Worm (Caenorhabditis elegans) whole organism, late embryonic: Measurements from ENCODE around the gene Y39F10A.1.

Experiments
- K02D7.2 ChIP-seq: sonication (generic microtip); optimal IDR thresholded peaks from 2 replicates; lab custom pipeline; 2017; ENCODE audit warnings: mild to moderate bottlenecking, missing genetic modification characterization, missing compliant biosample characterization
- K09A11.1 ChIP-seq: sonication (generic microtip); optimal IDR thresholded peaks from 2 replicates; lab custom pipeline; 2017; ENCODE audit warnings: antibody characterized with exemption, mild to moderate bottlenecking, missing genetic modification characterization, missing compliant biosample characterization; ENCODE audit not compliant: insufficient read depth
- T23F11.4 ChIP-seq: fragments of 200-800 bp; sonication (Bioruptor generic); optimal IDR thresholded peaks from 2 replicates; lab custom pipeline; 2018; ENCODE audit warnings: mild to moderate bottlenecking, missing genetic modification characterization, missing compliant biosample characterization
- ama-1 ChIP-seq: fragments of 150-350 bp; optimal IDR thresholded peaks from 2 replicates; lab custom pipeline; 2014
- ceh-14 ChIP-seq: sonication (generic microtip); optimal IDR thresholded peaks from 2 replicates; lab custom pipeline; 2016; ENCODE audit warnings: missing genotype, missing genetic modification characterization, missing compliant biosample characterization
- ceh-18 ChIP-seq: sonication (generic microtip); optimal IDR thresholded peaks from 2 replicates; lab custom pipeline; 2016; ENCODE audit warnings: missing genetic modification characterization, missing compliant biosample characterization
- ceh-22 ChIP-seq: sonication (generic microtip); optimal IDR thresholded peaks from 2 replicates; lab custom pipeline; 2017; ENCODE audit warnings: missing biosample characterization, missing genetic modification characterization
- ceh-30 ChIP-seq: fragments of 150-350 bp; optimal IDR thresholded peaks from 2 replicates; lab custom pipeline; 2014; ENCODE audit warnings: missing biosample characterization, missing genetic modification characterization
- ceh-31 ChIP-seq: sonication (generic microtip); optimal IDR thresholded peaks from 2 replicates; lab custom pipeline; 2016; ENCODE audit warnings: missing genetic modification characterization, missing compliant biosample characterization
- ceh-34 ChIP-seq: sonication (generic microtip); optimal IDR thresholded peaks from 2 replicates; lab custom pipeline; 2016; ENCODE audit warnings: mild to moderate bottlenecking, missing genetic modification characterization, missing compliant biosample characterization
- ceh-6 ChIP-seq: fragments of 200-800 bp; sonication (Bioruptor generic); optimal IDR thresholded peaks from 2 replicates; lab custom pipeline; 2018; ENCODE audit warnings: mild to moderate bottlenecking, missing genetic modification characterization, missing compliant biosample characterization
- dmd-4 ChIP-seq: sonication (generic microtip); optimal IDR thresholded peaks from 2 replicates; lab custom pipeline; 2016; ENCODE audit warnings: borderline replicate concordance, missing genetic modification characterization, missing compliant biosample characterization
- dve-1 ChIP-seq: sonication (generic microtip); optimal IDR thresholded peaks from 2 replicates; lab custom pipeline; 2017; ENCODE audit warnings: antibody characterized with exemption, mild to moderate bottlenecking, missing genetic modification characterization, missing compliant biosample characterization
- elt-4 ChIP-seq: sonication (generic microtip); optimal IDR thresholded peaks from 2 replicates; lab custom pipeline; 2016; ENCODE audit warnings: missing genetic modification characterization, missing compliant biosample characterization
- ets-4 ChIP-seq: sonication (generic microtip); optimal IDR thresholded peaks from 2 replicates; lab custom pipeline; 2016; ENCODE audit warnings: missing genetic modification characterization, missing compliant biosample characterization
- fax-1 ChIP-seq: sonication (generic microtip); optimal IDR thresholded peaks from 2 replicates; lab custom pipeline; 2016; ENCODE audit warnings: missing genotype, missing genetic modification characterization, missing compliant biosample characterization
- fkh-6 ChIP-seq: sonication (generic microtip); optimal IDR thresholded peaks from 2 replicates; lab custom pipeline; 2016; ENCODE audit warnings: missing genetic modification characterization, missing compliant biosample characterization
- lin-11 ChIP-seq: fragments of 200-800 bp; sonication (Bioruptor generic); optimal IDR thresholded peaks from 2 replicates; lab custom pipeline; 2018; ENCODE audit warnings: mild to moderate bottlenecking, missing genetic modification characterization, missing compliant biosample characterization
- nfya-1 ChIP-seq: sonication (generic microtip); optimal IDR thresholded peaks from 2 replicates; lab custom pipeline; 2017; ENCODE audit warnings: missing genetic modification characterization, mild to moderate bottlenecking, missing compliant biosample characterization, antibody characterized with exemption, moderate library complexity
- npax-4 ChIP-seq: sonication (generic microtip); optimal IDR thresholded peaks from 2 replicates; lab custom pipeline; 2016; ENCODE audit warnings: missing genetic modification characterization, missing compliant biosample characterization
- pax-1 ChIP-seq: fragments of 150-350 bp; optimal IDR thresholded peaks from 2 replicates; lab custom pipeline; 2014; ENCODE audit warnings: missing biosample characterization, missing genetic modification characterization
- pha-2 ChIP-seq: sonication (generic microtip); optimal IDR thresholded peaks from 2 replicates; lab custom pipeline; 2017; ENCODE audit warnings: mild to moderate bottlenecking, missing genetic modification characterization, missing compliant biosample characterization
- pha-4 ChIP-seq: fragments of 150-350 bp; optimal IDR thresholded peaks from 2 replicates; lab custom pipeline; 2018; ENCODE audit warnings: missing biosample characterization, missing genetic modification reagents, missing genetic modification characterization
- pqm-1 ChIP-seq: sonication (generic microtip); optimal IDR thresholded peaks from 2 replicates; lab custom pipeline; 2016; ENCODE audit warnings: missing genetic modification characterization, missing compliant biosample characterization
- ref-2 ChIP-seq: sonication (generic microtip); optimal IDR thresholded peaks from 2 replicates; lab custom pipeline; 2016; ENCODE audit warnings: missing genetic modification characterization, missing compliant biosample characterization
- rnt-1 ChIP-seq: sonication (generic microtip); optimal IDR thresholded peaks from 2 replicates; lab custom pipeline; 2016; ENCODE audit warnings: missing genetic modification characterization, missing compliant biosample characterization
- sdc-2 ChIP-seq: sonication (generic microtip); optimal IDR thresholded peaks from 2 replicates; lab custom pipeline; 2016; ENCODE audit warnings: missing genotype, missing genetic modification characterization, missing compliant biosample characterization
- tbx-7 ChIP-seq: sonication (generic microtip); optimal IDR thresholded peaks from 2 replicates; lab custom pipeline; 2016; ENCODE audit warnings: missing genotype, missing genetic modification characterization, missing compliant biosample characterization
- ttx-3 ChIP-seq: sonication (generic microtip); optimal IDR thresholded peaks from 2 replicates; lab custom pipeline; 2016; ENCODE audit warnings: missing genetic modification reagents, missing genetic modification characterization, missing compliant biosample characterization
- unc-42 ChIP-seq: sonication (generic microtip); optimal IDR thresholded peaks from 2 replicates; lab custom pipeline; 2016; ENCODE audit warnings: missing genotype, missing genetic modification characterization, missing compliant biosample characterization
- zip-5 ChIP-seq: sonication (generic microtip); optimal IDR thresholded peaks from 2 replicates; lab custom pipeline; 2016; ENCODE audit warnings: missing genetic modification characterization, missing compliant biosample characterization
- ztf-16 ChIP-seq: sonication (generic microtip); optimal IDR thresholded peaks from 2 replicates; lab custom pipeline; 2017; ENCODE audit warnings: missing genetic modification characterization, missing compliant biosample characterization

Gene Y39F10A.1

DNA sequence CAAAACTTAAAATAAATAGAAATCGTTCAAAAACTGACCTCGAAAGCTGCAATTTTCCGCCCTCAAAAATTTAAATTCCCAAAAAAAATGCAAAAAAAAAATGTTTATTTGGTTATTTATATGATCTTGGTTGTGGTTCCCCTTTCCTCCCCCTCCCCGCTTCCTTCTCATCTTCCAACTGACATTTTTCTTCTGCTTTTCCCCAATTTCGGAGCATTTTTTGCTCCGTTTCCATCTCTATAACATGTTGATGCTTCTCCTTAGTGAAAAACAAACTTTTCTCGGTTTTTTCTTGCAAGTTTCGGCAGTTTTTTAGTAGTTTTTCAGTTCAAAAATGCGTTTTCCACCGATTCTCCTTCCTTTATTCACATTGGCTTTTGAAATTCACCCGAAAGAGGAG, at the start of gene Y39F10A.1:
Gene Y39F10A.1 (plus strand): TSS at position 301 of the 400 bp plus-strand sequence.
- TF ChIP-seq ceh-31 (tag; lab: Kevin White, UChicago) (no peak), ceh-22 (tag; lab: Kevin White, UChicago) (no peak), rnt-1 (tag; lab: Kevin White, UChicago) (no peak)
- TF ChIP-seq, all 69 proteins: peak for 0

DNA sequence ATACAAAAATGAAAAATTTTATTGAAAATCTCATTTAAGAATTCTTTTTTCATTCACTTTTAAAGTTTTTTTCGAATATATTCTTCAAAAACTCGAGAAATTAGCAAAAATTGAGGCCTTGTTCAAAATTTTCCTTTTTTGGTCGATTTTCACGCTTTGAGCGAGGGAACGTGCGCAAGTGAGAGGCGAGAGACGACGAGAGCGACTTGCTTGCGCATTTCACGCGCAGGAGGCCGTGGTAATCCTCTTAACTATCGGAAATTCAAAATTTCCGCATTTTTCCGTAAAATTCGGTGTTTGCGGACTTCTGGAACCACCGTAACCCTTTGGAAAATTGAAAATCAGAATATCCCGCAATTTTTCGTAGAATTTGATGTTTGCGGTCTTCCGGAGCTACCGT, 45.2 kb upstream of the Y39F10A.1 start:
- TF ChIP-seq nfya-1 (tag; lab: Kevin White, UChicago) (no peak), ama-1 (lab: Kevin White, UChicago) (no peak), dve-1 (no peak), pha-2 (no peak), npax-4 (no peak), ceh-34 (no peak), pha-4 (tag; lab: Kevin White, UChicago) (no peak), ttx-3 (tag; lab: Kevin White, UChicago) (no peak), lin-11 (tag; lab: Kevin White, UChicago) (no peak), ceh-14 (tag; lab: Kevin White, UChicago) (no peak), zip-5 (tag; lab: Kevin White, UChicago) (no peak), elt-4 (tag; lab: Kevin White, UChicago) (no peak), unc-42 (tag; lab: Kevin White, UChicago) (no peak)
- TF ChIP-seq, all 69 proteins: peak for 0

DNA sequence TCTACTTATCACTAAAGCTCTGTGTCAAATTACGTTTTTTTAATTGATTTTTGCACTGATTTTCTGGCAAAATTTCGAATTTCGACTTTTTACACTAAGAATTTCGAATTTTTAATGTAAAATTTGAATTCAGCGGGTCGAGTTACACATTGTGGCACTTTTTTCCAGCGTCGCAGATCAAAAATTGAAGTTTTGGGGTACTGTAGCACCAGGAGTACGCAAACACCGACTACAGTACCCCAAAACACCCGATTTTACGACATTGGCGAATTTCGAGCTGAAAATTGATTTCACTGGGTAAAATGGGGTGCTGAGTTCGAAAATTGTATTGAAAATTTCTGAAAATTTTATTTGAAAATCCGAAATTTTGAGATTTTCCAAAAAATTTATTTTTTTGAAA, 42.7 kb upstream of the Y39F10A.1 start:
- TF ChIP-seq K02D7.2 (tag; lab: Kevin White, UChicago) (no peak), pha-2 (no peak), fax-1 (tag; lab: Kevin White, UChicago) (no peak), ztf-16 (tag; lab: Kevin White, UChicago) (no peak), T23F11.4 (GFP tag; lab: Kevin White, UChicago) (no peak), ets-4 (tag; lab: Kevin White, UChicago) (no peak), fkh-6 (tag; lab: Kevin White, UChicago) (no peak), ama-1 (lab: Kevin White, UChicago) (no peak), ref-2 (no peak), unc-42 (tag; lab: Kevin White, UChicago) (no peak), pax-1 (tag; lab: Kevin White, UChicago) (no peak), sdc-2 (tag; lab: Kevin White, UChicago) (no peak), ceh-18 (tag; lab: Kevin White, UChicago) (no peak), lin-11 (tag; lab: Kevin White, UChicago) (no peak)

DNA sequence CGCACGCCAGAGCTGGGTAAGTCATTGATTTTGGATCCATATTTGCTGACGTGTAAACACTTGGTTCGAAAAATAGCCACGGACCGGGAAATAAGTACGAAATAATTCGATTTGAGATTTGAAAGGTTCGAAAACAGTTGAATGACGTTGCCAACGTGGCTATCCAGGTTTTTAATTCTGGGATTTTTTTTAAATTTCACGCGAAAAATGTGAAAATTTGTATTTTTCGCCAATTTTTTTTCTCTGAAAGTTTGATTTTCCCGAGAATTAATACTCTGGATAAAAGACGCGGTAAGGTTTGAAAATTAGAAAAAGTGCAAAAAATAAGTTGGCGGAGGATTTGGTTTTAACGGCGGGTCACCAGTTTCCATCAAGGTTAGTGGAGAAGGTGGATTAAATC, 34.3 kb upstream of the Y39F10A.1 start, which contains the start of gene fbxc-48:
Gene fbxc-48 (minus strand): TSS at position 101 of the 400 bp plus-strand sequence.
- TF ChIP-seq ceh-6 (GFP tag; lab: Kevin White, UChicago) (no peak), pax-1 (tag; lab: Kevin White, UChicago) (no peak), pqm-1 (no peak), nfya-1 (tag; lab: Kevin White, UChicago) (no peak), dmd-4 (tag; lab: Kevin White, UChicago) (no peak), K09A11.1 (no peak), ceh-31 (tag; lab: Kevin White, UChicago) (no peak), K02D7.2 (tag; lab: Kevin White, UChicago) (no peak)

DNA sequence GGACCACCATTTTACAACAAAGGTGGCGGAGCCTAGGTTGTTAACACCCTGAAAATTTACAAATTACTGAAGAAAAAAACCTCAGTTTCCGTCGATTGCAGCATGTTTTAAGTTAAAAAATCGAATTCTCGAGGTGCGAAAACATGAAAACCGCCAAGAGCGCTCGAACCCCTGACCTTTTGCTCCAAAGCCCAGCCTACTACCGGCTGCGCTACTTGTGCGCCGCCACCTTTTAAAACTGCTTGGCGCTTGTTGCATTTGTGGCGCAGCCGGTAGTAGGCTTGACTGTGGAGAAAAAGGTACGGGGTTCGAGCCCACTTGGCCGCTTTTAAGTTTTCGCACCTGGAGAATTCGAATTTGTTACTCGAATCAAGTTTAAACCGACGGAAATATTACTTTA, 25.0 kb upstream of the Y39F10A.1 start, which contains the start of gene snt-6:
Gene snt-6 (minus strand): TSS at position 58 of the 400 bp plus-strand sequence.
- TF ChIP-seq pha-2, result no peak
- no peak for TF ChIP-seq ceh-30 (tag; lab: Kevin White, UChicago)
- TF ChIP-seq rnt-1 (tag; lab: Kevin White, UChicago), result no peak
- no peak for TF ChIP-seq nfya-1 (tag; lab: Kevin White, UChicago)
- TF ChIP-seq unc-42 (tag; lab: Kevin White, UChicago), result no peak
- TF ChIP-seq tbx-7, result no peak
- TF ChIP-seq ceh-14 (tag; lab: Kevin White, UChicago), result no peak
- no peak for TF ChIP-seq T23F11.4 (GFP tag; lab: Kevin White, UChicago)
- TF ChIP-seq, all 69 proteins: peak for 0
